Worm (Caenorhabditis elegans): ENCODE measurements around the gene F14F7.4.

DNA sequence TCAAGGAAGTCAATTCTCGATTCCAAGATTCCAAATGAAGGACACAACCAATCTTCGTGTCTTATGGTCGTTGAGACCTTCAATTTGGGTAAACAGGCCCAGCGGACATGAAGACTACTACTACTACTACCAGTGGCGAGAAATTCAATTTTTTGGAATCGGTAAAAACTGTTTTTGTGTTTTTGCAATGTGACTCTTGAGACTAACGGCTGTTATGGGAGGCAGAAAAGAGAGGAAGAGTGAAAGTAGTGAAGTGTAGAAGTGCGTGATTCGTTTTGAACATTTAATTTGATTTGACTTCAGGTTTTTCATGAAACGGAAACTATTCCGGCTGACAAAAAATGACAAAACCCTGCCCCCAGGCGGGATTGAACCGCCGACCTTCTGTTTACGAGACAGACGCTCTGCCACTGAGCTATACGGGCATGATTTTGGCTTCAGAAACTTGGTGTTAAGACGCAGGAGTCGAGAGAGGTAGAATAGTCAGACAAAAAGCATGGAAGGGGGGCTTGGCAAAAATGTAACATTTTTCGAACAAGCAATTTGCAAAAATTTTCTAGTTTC is 13.7 kb downstream of the F14F7.4 start:
- TF ChIP-seq hlh-1 (tag; optimal IDR thresholded peaks at IDR 0.05): no peak
- no peak for TF ChIP-seq ces-1 (GFP tag; optimal IDR thresholded peaks at IDR 0.05)
- no peak for TF ChIP-seq nhr-28 (tag; optimal IDR thresholded peaks at IDR 0.05)
- TF ChIP-seq lsy-2 (tag; optimal IDR thresholded peaks at IDR 0.05): no peak
- no peak for TF ChIP-seq ztf-11 (tag; optimal IDR thresholded peaks at IDR 0.05)
- no peak for TF ChIP-seq nhr-76 (tag; optimal IDR thresholded peaks at IDR 0.05)
- TF ChIP-seq blmp-1 (tag; optimal IDR thresholded peaks at IDR 0.05): no peak
- TF ChIP-seq lin-13 (tag; optimal IDR thresholded peaks at IDR 0.05): no peak
- TF ChIP-seq elt-1 (tag; optimal IDR thresholded peaks at IDR 0.05; ENCODE audit: borderline replicate concordance, insufficient read depth): no peak
- no peak for TF ChIP-seq mep-1 (tag; optimal IDR thresholded peaks at IDR 0.05)

All from whole organism, mixed stage, embryonic.